Fruit fly (Drosophila melanogaster) whole organism, wandering third instar larva: Measurements from ENCODE around the gene nop5.

Source experiments
- Dfd ChIP-seq: fragments of >200 bp; optimal IDR thresholded peaks from 2 replicates; lab custom pipeline; 2017; ENCODE audit warnings: missing biosample characterization, missing genetic modification characterization
- Rel ChIP-seq, 2 experiments: fragments of 200-800 bp; sonication (Bioruptor generic) in 1 of 2; optimal IDR thresholded peaks; 2 replicates in 1 of 2; 3 replicates in 1 of 2; lab custom pipeline; 2016 to 2019; ENCODE audit warnings: mild to moderate bottlenecking in 2 of 2, missing biosample characterization in 2 of 2, missing genetic modification characterization in 2 of 2, moderate library complexity in 1 of 2
- br ChIP-seq: fragments of 200-800 bp; sonication (Bioruptor generic); optimal IDR thresholded peaks from 2 replicates; lab custom pipeline; 2016; ENCODE audit warnings: missing biosample characterization, missing genetic modification characterization
- ey ChIP-seq: fragments of 200-800 bp; sonication (Bioruptor generic); optimal IDR thresholded peaks from 2 replicates; lab custom pipeline; 2016; ENCODE audit warnings: missing biosample characterization, missing genetic modification characterization
- foxo ChIP-seq, 2 experiments: fragments of 200-800 bp; sonication (Bioruptor generic); optimal IDR thresholded peaks; 2 replicates in 1 of 2; 3 replicates in 1 of 2; lab custom pipeline; 2016 to 2017; ENCODE audit warnings: missing biosample characterization in 2 of 2, missing genetic modification characterization in 2 of 2

DNA sequence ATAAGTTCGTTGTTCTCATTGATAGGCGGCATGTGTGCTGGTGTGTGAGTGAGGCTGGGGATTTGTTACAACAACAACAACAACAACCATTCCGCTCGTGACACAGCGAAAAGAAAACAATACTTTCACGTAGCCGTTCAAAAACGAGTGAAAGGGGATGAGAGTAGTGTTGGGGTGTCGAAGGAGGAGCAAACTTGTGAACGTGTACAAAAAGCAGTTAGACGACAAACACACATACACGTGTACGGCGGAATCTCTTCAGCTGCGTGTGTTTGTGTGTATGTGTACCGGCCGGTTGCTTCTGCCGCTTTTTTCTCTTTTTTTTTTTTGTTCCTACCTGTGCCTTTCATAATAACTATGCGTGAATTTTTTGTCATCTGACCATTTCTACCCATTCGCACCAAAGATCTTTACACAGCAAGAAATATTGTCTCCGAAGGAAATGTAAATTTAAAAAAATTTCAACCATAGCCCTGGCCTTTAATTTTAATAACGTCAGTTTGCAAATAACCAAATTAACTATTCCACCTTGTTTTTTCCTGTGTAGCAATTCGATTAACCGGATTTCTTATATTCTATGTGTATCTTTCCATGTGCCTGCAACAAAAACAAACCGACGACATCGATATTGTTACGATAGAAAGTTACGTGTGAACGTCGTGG lies 3.7 kb upstream of the nop5 start:
- TF ChIP-seq br (GFP tag; lab: Kevin White, UChicago) (peak; percentile 74), ey (GFP tag; lab: Kevin White, UChicago) (peak; percentile 83), Rel (GFP tag; optimal IDR thresholded peaks at IDR 0.05; lab: Kevin White, UChicago) (peak; percentile 11), Rel (tag; optimal IDR thresholded peaks at IDR 0.05; lab: Kevin White, UChicago) (no peak), Dfd (GFP tag; lab: Kevin White, UChicago) (no peak), foxo (GFP tag; optimal IDR thresholded peaks at IDR 0.05; lab: Kevin White, UChicago) (peak in 1 of 2 experiments; percentile 84)
